Fruit fly (Drosophila melanogaster): ENCODE measurements around the gene Naam.

Gene Naam

DNA sequence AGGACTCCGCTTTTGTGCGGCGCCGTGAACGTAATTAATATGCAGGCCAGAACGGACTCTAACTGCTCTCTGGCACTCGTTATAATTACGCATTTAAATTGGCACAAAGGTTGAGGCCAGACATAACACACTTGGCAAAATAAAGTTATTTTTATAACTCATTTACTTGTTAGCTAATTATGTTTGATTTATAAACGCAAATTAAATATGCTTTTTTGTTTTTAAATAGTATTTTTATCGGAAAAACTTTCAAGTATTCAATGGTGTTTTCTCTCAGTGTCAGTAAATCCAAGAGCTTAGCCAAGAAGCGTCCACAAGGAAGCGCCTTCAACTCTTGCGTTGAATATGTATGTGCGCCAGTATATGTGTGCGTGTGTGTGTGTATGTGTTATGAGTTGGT, 1.7 kb downstream of the Naam start:
- TF ChIP-seq Mio (GFP tag; optimal IDR thresholded peaks at IDR 0.05) (no peak), tai (GFP tag; optimal IDR thresholded peaks at IDR 0.05) (no peak), brk (GFP tag; optimal IDR thresholded peaks at IDR 0.05) (no peak), OdsH (GFP tag; optimal IDR thresholded peaks at IDR 0.05) (no peak), h (GFP tag; optimal IDR thresholded peaks at IDR 0.05) (peak; percentile 28), ey (GFP tag; optimal IDR thresholded peaks at IDR 0.05) (peak; percentile 30), foxo (GFP tag; optimal IDR thresholded peaks at IDR 0.05) (peak in 1 of 2 experiments; percentile 32), br (GFP tag; optimal IDR thresholded peaks at IDR 0.05) (peak; percentile 8)

DNA sequence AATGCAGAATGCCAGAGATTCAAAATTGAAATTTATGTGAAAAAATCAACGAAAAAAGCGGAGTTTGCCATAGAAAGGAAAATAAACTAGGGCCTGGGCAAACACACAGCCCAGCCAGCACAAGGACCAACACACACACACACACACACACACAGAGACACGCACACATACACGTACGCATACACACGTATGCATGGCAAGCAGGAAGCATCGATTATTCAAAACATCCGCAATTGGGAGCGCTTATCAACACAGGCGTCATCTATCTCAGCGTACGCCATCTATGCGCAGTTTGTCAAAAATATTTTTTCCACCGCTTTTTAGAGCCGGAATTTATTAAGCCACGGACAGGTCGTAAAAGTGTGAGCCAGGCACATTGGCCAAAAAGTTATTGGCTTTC, 8.6 kb downstream of the Naam start:
- TF ChIP-seq Dfd (GFP tag; optimal IDR thresholded peaks at IDR 0.05), result peak; percentile 51
- TF ChIP-seq jim (GFP tag; optimal IDR thresholded peaks at IDR 0.05), result no peak

DNA sequence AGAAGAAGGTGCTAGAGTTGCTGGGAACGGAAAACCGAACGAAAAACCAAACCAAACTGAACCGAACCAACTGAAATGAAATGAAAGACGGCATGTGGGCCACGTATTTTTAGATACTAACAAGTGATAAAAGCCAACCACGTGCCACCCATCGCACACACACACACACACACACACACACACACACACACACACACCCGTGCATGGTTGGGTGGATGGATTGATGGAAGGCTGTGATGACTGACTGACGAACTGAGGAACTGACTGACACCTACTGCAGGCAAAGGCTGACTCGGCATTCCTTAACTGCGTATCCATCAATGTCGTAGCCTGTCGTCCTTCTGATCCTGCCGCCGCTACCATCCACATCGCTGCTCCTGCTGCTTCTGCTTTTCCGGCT, 11.2 kb downstream of the Naam start:
- peak; percentile 56 for TF ChIP-seq Dfd (GFP tag; optimal IDR thresholded peaks at IDR 0.05)
- TF ChIP-seq Sp1 (GFP tag; optimal IDR thresholded peaks at IDR 0.05), result no peak

DNA sequence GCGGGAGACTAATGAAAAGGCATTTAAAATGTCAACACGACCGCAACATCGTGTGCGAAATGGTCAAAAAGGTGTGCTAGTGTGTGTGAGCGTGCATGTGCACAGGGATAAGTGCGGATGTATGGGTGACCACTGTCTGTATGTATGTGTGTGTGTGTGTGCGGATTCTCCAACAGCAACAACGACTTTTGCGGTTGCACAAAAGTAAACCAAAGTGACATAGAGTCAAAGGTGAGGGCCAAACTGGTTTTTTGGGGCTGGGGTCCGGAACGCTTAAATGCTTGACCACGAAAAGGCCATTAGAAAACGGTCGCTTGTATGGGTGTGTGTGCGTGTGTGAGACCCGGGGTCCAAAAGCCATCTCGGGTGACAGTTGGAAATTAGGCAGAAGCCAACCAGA, 32.1 kb downstream of the Naam start:
- TF ChIP-seq lola (GFP tag; optimal IDR thresholded peaks at IDR 0.05) (no peak), pan (optimal IDR thresholded peaks at IDR 0.05) (no peak), GATAd (GFP tag; optimal IDR thresholded peaks at IDR 0.05) (no peak), Vsx2 (GFP tag; optimal IDR thresholded peaks at IDR 0.05; ENCODE audit: partially characterized antibody) (no peak), dl (GFP tag; optimal IDR thresholded peaks at IDR 0.05; ENCODE audit: insufficient read depth in 1 of 2, partially characterized antibody in 2 of 2) (no peak), Dif (GFP tag; optimal IDR thresholded peaks at IDR 0.05; ENCODE audit: partially characterized antibody) (no peak), h (GFP tag; optimal IDR thresholded peaks at IDR 0.05) (no peak), tai (GFP tag; optimal IDR thresholded peaks at IDR 0.05) (no peak), OdsH (GFP tag; optimal IDR thresholded peaks at IDR 0.05) (no peak), Hnf4 (GFP tag; optimal IDR thresholded peaks at IDR 0.05) (no peak), N (GFP tag; optimal IDR thresholded peaks at IDR 0.05) (no peak), rgr (GFP tag; optimal IDR thresholded peaks at IDR 0.05) (no peak), Abd-B (GFP tag; optimal IDR thresholded peaks at IDR 0.05) (no peak), ey (GFP tag; optimal IDR thresholded peaks at IDR 0.05) (no peak), brk (GFP tag; optimal IDR thresholded peaks at IDR 0.05) (no peak), CG9705 (GFP tag; optimal IDR thresholded peaks at IDR 0.05) (no peak), Jra (GFP tag; optimal IDR thresholded peaks at IDR 0.05) (no peak), dsf (GFP tag; optimal IDR thresholded peaks at IDR 0.05; ENCODE audit: borderline replicate concordance) (no peak), Myc (optimal IDR thresholded peaks at IDR 0.05) (no peak), jim (GFP tag; optimal IDR thresholded peaks at IDR 0.05) (no peak)

DNA sequence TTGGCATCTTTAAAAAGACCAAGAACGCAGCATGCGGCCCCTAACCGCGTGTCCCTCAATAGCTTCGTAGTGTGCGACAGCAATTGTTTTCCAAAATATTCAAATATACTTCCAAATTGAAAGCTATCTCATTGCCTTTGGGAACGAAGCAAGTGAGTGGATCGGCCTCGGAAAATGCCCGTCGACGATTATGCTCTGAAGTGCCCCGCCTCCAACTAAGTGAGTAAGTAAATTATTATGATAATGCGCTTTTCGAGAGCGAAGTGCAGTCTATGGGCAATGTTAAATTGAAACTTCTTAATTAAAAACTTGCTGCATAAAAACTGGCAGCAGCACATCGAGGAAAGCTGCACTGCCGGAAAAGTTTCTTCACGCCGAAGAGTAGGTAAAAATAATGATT, 44.6 kb downstream of the Naam start, which contains the start of gene CG34286:
Gene CG34286, minus strand, starts transcription at position 101 of the 400 bp plus-strand sequence.
- TF ChIP-seq Myc (optimal IDR thresholded peaks at IDR 0.05), result no peak
- no peak for TF ChIP-seq lola (GFP tag; optimal IDR thresholded peaks at IDR 0.05)
- TF ChIP-seq foxo (GFP tag; optimal IDR thresholded peaks at IDR 0.05), result no peak
- TF ChIP-seq woc (GFP tag; optimal IDR thresholded peaks at IDR 0.05), result no peak
- no peak for TF ChIP-seq sv (GFP tag; optimal IDR thresholded peaks at IDR 0.05)
- no peak for TF ChIP-seq Hnf4 (GFP tag; optimal IDR thresholded peaks at IDR 0.05)
- no peak for TF ChIP-seq Dfd (GFP tag; optimal IDR thresholded peaks at IDR 0.05)
- TF ChIP-seq dmrt93B (GFP tag; optimal IDR thresholded peaks at IDR 0.05), result no peak
- no peak for TF ChIP-seq CrebA (GFP tag; optimal IDR thresholded peaks at IDR 0.05; ENCODE audit: borderline replicate concordance)
- TF ChIP-seq CG32264 (GFP tag; optimal IDR thresholded peaks at IDR 0.05), result no peak

DNA sequence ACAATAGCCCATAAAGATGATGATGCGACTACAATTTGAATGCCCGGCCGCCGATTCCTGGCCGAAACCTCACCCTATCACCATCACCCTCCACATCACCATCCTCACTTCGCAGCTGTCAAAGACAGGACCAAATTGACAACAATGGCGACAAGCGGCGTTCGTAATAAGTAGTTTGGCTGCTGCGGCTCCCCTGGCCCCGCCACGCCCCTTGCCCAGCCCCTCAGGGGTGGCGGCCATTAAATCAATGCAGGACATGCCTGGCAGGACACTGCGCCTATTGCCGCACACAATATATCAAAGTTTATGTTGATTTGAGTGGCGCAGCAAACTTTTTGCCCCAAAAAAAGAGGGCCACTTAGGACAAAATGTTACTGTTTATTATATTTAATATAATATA, 54.3 kb downstream of the Naam start:
- TF ChIP-seq Hr83 (GFP tag; optimal IDR thresholded peaks at IDR 0.05; ENCODE audit: poor library complexity, severe bottlenecking), result no peak
- peak; percentile 91 for TF ChIP-seq Dfd (GFP tag; optimal IDR thresholded peaks at IDR 0.05)
- no peak for TF ChIP-seq Hr78 (GFP tag; optimal IDR thresholded peaks at IDR 0.05)
- no peak for TF ChIP-seq fru (GFP tag; optimal IDR thresholded peaks at IDR 0.05)

Data from whole organism, wandering third instar larva.